Worm (Caenorhabditis elegans): ENCODE measurements around the gene bcmo-2.

Gene bcmo-2

DNA sequence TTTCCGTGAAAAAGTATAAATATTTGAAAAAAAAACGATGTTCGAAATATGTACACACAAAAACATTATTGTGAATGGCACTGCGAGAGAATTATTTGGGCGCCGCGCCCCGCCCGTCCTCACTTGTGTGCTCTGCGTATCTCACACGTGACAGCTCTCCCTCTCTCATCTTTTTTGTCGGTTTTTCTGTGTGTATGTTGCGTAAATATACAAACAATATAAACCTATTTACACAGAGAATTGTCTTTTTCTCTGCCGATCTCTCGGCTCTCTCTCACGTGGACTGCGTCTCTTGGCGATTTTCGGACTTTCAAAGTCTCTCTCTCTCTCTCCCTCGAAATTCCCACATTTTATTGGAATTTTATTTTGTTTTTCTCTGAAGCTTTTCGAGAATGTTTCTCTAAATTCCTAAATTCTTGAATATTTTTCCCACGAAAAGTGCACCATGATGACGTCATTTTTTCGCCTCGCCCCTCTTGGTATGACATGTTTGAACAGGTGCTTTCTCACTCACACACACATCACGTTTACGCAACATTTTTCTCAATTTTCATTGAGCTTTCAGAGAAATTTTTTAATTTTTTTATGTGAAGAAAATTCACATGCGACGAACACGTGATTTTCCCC is 48.1 kb upstream of the bcmo-2 start (continued):
- TF ChIP-seq F23B12.7 (tag; optimal IDR thresholded peaks at IDR 0.05; ENCODE audit: insufficient read depth) = peak; percentile 17
- TF ChIP-seq K12H6.12 (tag; optimal IDR thresholded peaks at IDR 0.05) = peak; percentile 85
- TF ChIP-seq aptf-2 (GFP tag; conservative IDR thresholded peaks at IDR 0.05) = no peak
- TF ChIP-seq ets-4 (GFP tag; optimal IDR thresholded peaks at IDR 0.05) = no peak
- 0 out of 2 replicates have a peak, but pooled peaks have one; percentile 21 for TF ChIP-seq pbrm-1 (GFP tag; IDR thresholded peaks at IDR 0.05)
- peak; percentile 31; the same call in 1 of the 2 replicates for TF ChIP-seq mcd-1 (GFP tag; IDR thresholded peaks at IDR 0.05)
- no peak for TF ChIP-seq hrde-1 (tag; optimal IDR thresholded peaks at IDR 0.05; ENCODE audit: borderline replicate concordance)
- TF ChIP-seq egl-18 (GFP tag; IDR thresholded peaks at IDR 0.05) = 0 out of 2 replicates have a peak, but pooled peaks have one; percentile 39
- peak; percentile 76; the same call in 1 of the 2 replicates for TF ChIP-seq nfyb-1 (GFP tag; IDR thresholded peaks at IDR 0.05)
- TF ChIP-seq ztf-22 (GFP tag; optimal IDR thresholded peaks at IDR 0.05) = peak; percentile 38
- TF ChIP-seq chd-7 (tag; optimal IDR thresholded peaks at IDR 0.05) = peak; percentile 18
- TF ChIP-seq lin-35 (GFP tag; optimal IDR thresholded peaks at IDR 0.05) = peak in 1 of 3 experiments; percentile 49
- TF ChIP-seq B0336.3 (GFP tag; IDR thresholded peaks at IDR 0.05) = peak; percentile 62; the same call in 1 of the 2 replicates
- TF ChIP-seq Y95B8A.8 (GFP tag; IDR thresholded peaks at IDR 0.05) = no peak
- TF ChIP-seq madf-3 (GFP tag; IDR thresholded peaks at IDR 0.05) = no peak
- TF ChIP-seq snpc-4 (GFP tag; optimal IDR thresholded peaks at IDR 0.05) = no peak
- peak in 3 of 4 experiments; percentile 24 to 48 (median 27) for TF ChIP-seq snpc-4 (tag; optimal IDR thresholded peaks at IDR 0.05)
- TF ChIP-seq zfh-2 (GFP tag; conservative IDR thresholded peaks at IDR 0.05) = peak; percentile 87
- TF ChIP-seq hmg-1.2 (GFP tag; IDR thresholded peaks at IDR 0.05) = peak; percentile 61; the same call in 1 of the 2 replicates
- peak; percentile 73 for TF ChIP-seq ceh-27 (GFP tag; optimal IDR thresholded peaks at IDR 0.05)
- TF ChIP-seq dox-1 (GFP tag; IDR thresholded peaks at IDR 0.05) = peak; percentile 68
- peak; percentile 51; the same call in 1 of the 2 replicates for TF ChIP-seq sea-2 (GFP tag; IDR thresholded peaks at IDR 0.05)
- no peak for TF ChIP-seq ztf-6 (GFP tag; IDR thresholded peaks at IDR 0.05)
- TF ChIP-seq pha-4 (tag; optimal IDR thresholded peaks at IDR 0.05) = peak; percentile 50
- peak; percentile 18 for TF ChIP-seq athp-1 (tag; optimal IDR thresholded peaks at IDR 0.05)
- TF ChIP-seq egl-44 (GFP tag; IDR thresholded peaks at IDR 0.05) = peak; percentile 45; the same call in 1 of the 2 replicates
- TF ChIP-seq madf-6 (GFP tag; IDR thresholded peaks at IDR 0.05) = no peak
- peak; percentile 79 for TF ChIP-seq attf-5 (GFP tag; optimal IDR thresholded peaks at IDR 0.05)
- no peak for TF ChIP-seq T26A5.8 (tag; optimal IDR thresholded peaks at IDR 0.05)
- TF ChIP-seq ekl-4 (GFP tag; IDR thresholded peaks at IDR 0.05) = peak; percentile 51; the same call in 1 of the 2 replicates
- TF ChIP-seq xnd-1 (tag; optimal IDR thresholded peaks at IDR 0.05) = no peak
- peak; percentile 83 for TF ChIP-seq atf-7 (tag; optimal IDR thresholded peaks at IDR 0.05)
- no peak for TF ChIP-seq F52B5.7 (tag; optimal IDR thresholded peaks at IDR 0.05)

ce11 chrII:3957455-3958212 is 47.0 kb upstream of the bcmo-2 start:
- TF ChIP-seq F10E7.11 (tag; optimal IDR thresholded peaks at IDR 0.05) (no peak), lag-1 (GFP tag; IDR thresholded peaks at IDR 0.05) (no peak), nfyb-1 (GFP tag; IDR thresholded peaks at IDR 0.05) (0 out of 2 replicates have a peak, but pooled peaks have one; percentile 17), bed-2 (GFP tag; IDR thresholded peaks at IDR 0.05) (no peak), sea-2 (GFP tag; IDR thresholded peaks at IDR 0.05) (peak; percentile 52; the same call in 1 of the 2 replicates), ztf-28 (GFP tag; IDR thresholded peaks at IDR 0.05) (no peak)

Measured in whole organism, young adult.